Fruit fly (Drosophila melanogaster): ENCODE measurements around the gene RecQ5.

dm6 chr3L:14625568-14625996 lies 6.3 kb downstream of the RecQ5 start:
- TF ChIP-seq HLH3B (GFP tag; IDR thresholded peaks at IDR 0.05) (peak; percentile 11; the same call in 1 of the 2 replicates), pan (optimal IDR thresholded peaks at IDR 0.05) (no peak), pan (GFP tag; optimal IDR thresholded peaks at IDR 0.05 in 1 of 2, IDR thresholded peaks at IDR 0.05 in 1 of 2) (no peak), CG17568 (GFP tag; optimal IDR thresholded peaks at IDR 0.05) (no peak), Xrp1 (GFP tag; IDR thresholded peaks at IDR 0.05) (peak; percentile 29; the same call in 1 of the 2 replicates), CG43689 (GFP tag; IDR thresholded peaks at IDR 0.05) (no peak)
